Fruit fly (Drosophila melanogaster) Kc167 (cell line): ENCODE data around the gene be.

ENCODE experiments used
- Myc ChIP-seq: fragments of >200 bp; optimal IDR thresholded peaks from 2 replicates; lab custom pipeline; 2017; ENCODE audit warnings: missing external identifiers
- Sin3A ChIP-seq: fragments of >200 bp; optimal IDR thresholded peaks from 2 replicates; lab custom pipeline; 2018; ENCODE audit warnings: missing external identifiers
- h ChIP-seq: fragments of >200 bp; optimal IDR thresholded peaks from 3 replicates; lab custom pipeline; 2018; ENCODE audit warnings: missing external identifiers
- insv ChIP-seq: fragments of >200 bp; optimal IDR thresholded peaks from 3 replicates; lab custom pipeline; 2018; ENCODE audit warnings: missing external identifiers
- psq ChIP-seq: fragments of >200 bp; optimal IDR thresholded peaks from 2 replicates; lab custom pipeline; 2017; ENCODE audit warnings: missing external identifiers
- ttk ChIP-seq: sonication (Bioruptor generic); optimal IDR thresholded peaks from 2 replicates; lab custom pipeline; 2017; ENCODE audit warnings: missing external identifiers

Gene be

dm6 chrX:15090371-15090770, 66.1 kb downstream of the be start:
- TF ChIP-seq insv (no peak), h (lab: Kevin White, UChicago) (no peak), psq (lab: Kevin White, UChicago) (no peak), Myc (lab: Kevin White, UChicago) (no peak), Sin3A (lab: Kevin White, UChicago) (no peak), ttk (lab: Kevin White, UChicago) (no peak)

DNA sequence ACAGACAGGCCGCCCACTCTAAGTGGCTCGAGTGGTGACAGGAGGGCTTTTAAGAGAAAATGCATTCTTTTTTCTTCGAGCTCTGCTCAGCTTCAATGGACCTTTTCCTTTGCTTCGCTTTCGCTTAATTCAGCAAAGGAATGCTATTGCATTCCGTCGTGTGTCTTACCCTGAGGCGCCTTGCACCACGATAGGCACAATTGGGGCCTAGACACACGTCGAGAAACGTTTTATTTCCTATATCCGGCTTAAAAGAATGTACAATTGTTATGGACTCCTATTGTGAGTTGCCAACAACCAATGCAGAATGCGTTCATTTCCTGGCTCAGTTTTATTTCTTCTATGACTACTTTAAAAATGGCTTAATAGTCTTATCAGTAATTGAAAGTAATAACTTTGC, 66.9 kb downstream of the be start:
- TF ChIP-seq Myc (lab: Kevin White, UChicago) (no peak), h (lab: Kevin White, UChicago) (no peak), psq (lab: Kevin White, UChicago) (no peak), insv (no peak), ttk (lab: Kevin White, UChicago) (no peak), Sin3A (lab: Kevin White, UChicago) (no peak)
